Worm (Caenorhabditis elegans) whole organism, L2 larva: ENCODE measurements around the gene cam-1.
A peak's percentile ranks its signal among the peaks of the same experiment; 100 is the strongest.

Source experiments
- F13H6.1 ChIP-seq: sonication (generic microtip); optimal IDR thresholded peaks from 2 replicates; lab custom pipeline; 2016; ENCODE audit warnings: missing genetic modification characterization, missing compliant biosample characterization
- R02D3.7 ChIP-seq: fragments of 150-350 bp; optimal IDR thresholded peaks from 2 replicates; lab custom pipeline; 2014; ENCODE audit warnings: missing biosample characterization, missing genetic modification characterization
- Y55F3AM.14 ChIP-seq: fragments of 200-800 bp; sonication (Bioruptor generic); optimal IDR thresholded peaks from 2 replicates; lab custom pipeline; 2018; ENCODE audit warnings: mild to moderate bottlenecking, missing genetic modification characterization, missing compliant biosample characterization
- ZK546.5 ChIP-seq: sonication (generic microtip); optimal IDR thresholded peaks from 2 replicates; lab custom pipeline; 2017; ENCODE audit warnings: missing biosample characterization, missing genetic modification characterization
- aly-2 ChIP-seq: fragments of 150-350 bp; optimal IDR thresholded peaks from 2 replicates; lab custom pipeline; 2014; ENCODE audit warnings: missing biosample characterization, missing genetic modification characterization
- ama-1 ChIP-seq: fragments of 150-350 bp; optimal IDR thresholded peaks from 2 replicates; lab custom pipeline; 2018; ENCODE audit warnings: inconsistent platforms
- blmp-1 ChIP-seq: sonication (generic microtip); optimal IDR thresholded peaks from 2 replicates; lab custom pipeline; 2017; ENCODE audit warnings: missing genetic modification characterization, mild to moderate bottlenecking, missing compliant biosample characterization, antibody characterized with exemption, moderate library complexity; ENCODE audit not compliant: insufficient read depth
- ceh-16 ChIP-seq: fragments of 150-350 bp; optimal IDR thresholded peaks from 2 replicates; lab custom pipeline; 2014; ENCODE audit warnings: missing biosample characterization, missing genetic modification characterization
- ceh-82 ChIP-seq: fragments of 150-350 bp; optimal IDR thresholded peaks from 2 replicates; lab custom pipeline; 2014; ENCODE audit warnings: missing biosample characterization, missing genetic modification characterization
- crh-2 ChIP-seq: sonication (generic microtip); optimal IDR thresholded peaks from 2 replicates; lab custom pipeline; 2017; ENCODE audit warnings: missing biosample characterization, missing genetic modification characterization
- dmd-4 ChIP-seq: sonication (generic microtip); optimal IDR thresholded peaks from 2 replicates; lab custom pipeline; 2017; ENCODE audit warnings: missing biosample characterization, missing genetic modification characterization
- elt-1 ChIP-seq: fragments of 150-350 bp; optimal IDR thresholded peaks from 2 replicates; lab custom pipeline; 2014; ENCODE audit warnings: missing biosample characterization, missing genetic modification characterization
- elt-3 ChIP-seq: sonication (generic microtip); optimal IDR thresholded peaks from 2 replicates; lab custom pipeline; 2017; ENCODE audit warnings: missing biosample characterization, missing genetic modification characterization
- fos-1 ChIP-seq: fragments of 150-350 bp; optimal IDR thresholded peaks from 2 replicates; lab custom pipeline; 2014; ENCODE audit warnings: missing biosample characterization, missing genetic modification characterization
- gmeb-1 ChIP-seq: fragments of 150-350 bp; optimal IDR thresholded peaks from 2 replicates; lab custom pipeline; 2014; ENCODE audit warnings: missing biosample characterization, missing genetic modification characterization
- lin-11 ChIP-seq: fragments of 150-350 bp; sonication (generic microtip); optimal IDR thresholded peaks from 2 replicates; lab custom pipeline; 2014; ENCODE audit warnings: missing biosample characterization, missing genetic modification characterization, inconsistent platforms, mixed read lengths
- lin-13 ChIP-seq: fragments of 150-350 bp; optimal IDR thresholded peaks from 2 replicates; lab custom pipeline; 2014; ENCODE audit warnings: missing biosample characterization, missing genetic modification reagents, missing genetic modification characterization
- lin-39 ChIP-seq: fragments of 150-350 bp; optimal IDR thresholded peaks from 2 replicates; lab custom pipeline; 2014; ENCODE audit warnings: missing biosample characterization, missing genetic modification reagents, missing genetic modification characterization
- lsy-2 ChIP-seq, 2 experiments: fragments of 150-350 bp in 1 of 2; sonication (generic microtip) in 1 of 2; optimal IDR thresholded peaks; 2 replicates each; lab custom pipeline; 2014 to 2017; ENCODE audit warnings: missing biosample characterization in 2 of 2, missing genetic modification characterization in 2 of 2
- mab-5 ChIP-seq: fragments of 150-350 bp; optimal IDR thresholded peaks from 2 replicates; lab custom pipeline; 2014; ENCODE audit warnings: missing biosample characterization, missing genetic modification characterization
- mbf-1 ChIP-seq: sonication (generic microtip); optimal IDR thresholded peaks from 2 replicates; lab custom pipeline; 2017; ENCODE audit warnings: missing biosample characterization, missing genetic modification characterization
- mdl-1 ChIP-seq, 2 experiments: fragments of 150-350 bp in 1 of 2; sonication (generic microtip) in 1 of 2; optimal IDR thresholded peaks; 2 replicates each; lab custom pipeline; 2017; ENCODE audit warnings: missing biosample characterization in 2 of 2, missing genetic modification characterization in 2 of 2
- nhr-10 ChIP-seq: sonication (generic microtip); optimal IDR thresholded peaks from 2 replicates; lab custom pipeline; 2017; ENCODE audit warnings: missing biosample characterization, missing genetic modification characterization
- nhr-12 ChIP-seq: fragments of 150-350 bp; optimal IDR thresholded peaks from 2 replicates; lab custom pipeline; 2014; ENCODE audit warnings: missing biosample characterization, missing genetic modification characterization
- nhr-129 ChIP-seq: fragments of 150-350 bp; optimal IDR thresholded peaks from 2 replicates; lab custom pipeline; 2014; ENCODE audit warnings: missing biosample characterization, missing genetic modification characterization
- nhr-21 ChIP-seq: fragments of 150-350 bp; optimal IDR thresholded peaks from 2 replicates; lab custom pipeline; 2014; ENCODE audit warnings: missing biosample characterization, missing genetic modification characterization
- nhr-25 ChIP-seq: fragments of 150-350 bp; sonication (generic microtip); optimal IDR thresholded peaks from 3 replicates; lab custom pipeline; 2014; ENCODE audit warnings: missing biosample characterization, missing genetic modification characterization
- nhr-6 ChIP-seq: fragments of 150-350 bp; optimal IDR thresholded peaks from 2 replicates; lab custom pipeline; 2014; ENCODE audit warnings: missing biosample characterization, missing genetic modification characterization
- sem-4 ChIP-seq: fragments of 150-350 bp; optimal IDR thresholded peaks from 2 replicates; lab custom pipeline; 2014; ENCODE audit warnings: missing biosample characterization, missing genetic modification reagents, missing genetic modification characterization
- skn-1 ChIP-seq: sonication (generic microtip); optimal IDR thresholded peaks from 2 replicates; lab custom pipeline; 2017; ENCODE audit warnings: missing biosample characterization, missing genetic modification characterization
- sma-3 ChIP-seq: sonication (generic microtip); optimal IDR thresholded peaks from 2 replicates; lab custom pipeline; 2016; ENCODE audit warnings: missing genetic modification reagents, missing genetic modification characterization, missing compliant biosample characterization
- sma-9 ChIP-seq, 2 experiments: fragments of 150-350 bp in 1 of 2; sonication (generic microtip) in 1 of 2; optimal IDR thresholded peaks; 2 replicates each; lab custom pipeline; 2014 to 2016; ENCODE audit warnings: missing genetic modification characterization in 2 of 2, mild to moderate bottlenecking in 1 of 2, missing biosample characterization in 1 of 2, missing compliant biosample characterization in 1 of 2, missing genetic modification reagents in 1 of 2, moderate library complexity in 1 of 2
- snpc-4 ChIP-seq: fragments of 150-350 bp; optimal IDR thresholded peaks from 2 replicates; lab custom pipeline; 2014; ENCODE audit warnings: missing biosample characterization, missing genetic modification characterization
- unc-39 ChIP-seq: fragments of 150-350 bp; optimal IDR thresholded peaks from 2 replicates; lab custom pipeline; 2014; ENCODE audit warnings: missing biosample characterization, missing genetic modification characterization
- unc-55 ChIP-seq: fragments of 150-350 bp; sonication (generic microtip); optimal IDR thresholded peaks from 3 replicates; lab custom pipeline; 2014; ENCODE audit warnings: missing biosample characterization, missing genetic modification reagents, missing genetic modification characterization
- unc-62 ChIP-seq: fragments of 150-350 bp; optimal IDR thresholded peaks from 2 replicates; lab custom pipeline; 2014; ENCODE audit warnings: missing biosample characterization, missing genetic modification reagents, missing genetic modification characterization
- zag-1 ChIP-seq: fragments of 150-350 bp; optimal IDR thresholded peaks from 2 replicates; lab custom pipeline; 2014; ENCODE audit warnings: missing biosample characterization, missing genetic modification characterization
- ztf-1 ChIP-seq: fragments of 200-800 bp; sonication (Bioruptor generic); conservative IDR thresholded peaks from 2 replicates; pipeline ENCODE4 v1.3.6; 2022; ENCODE audit warnings: missing genetic modification characterization, missing compliant biosample characterization
- ztf-11 ChIP-seq: sonication (generic microtip); optimal IDR thresholded peaks from 2 replicates; lab custom pipeline; 2017; ENCODE audit warnings: missing biosample characterization, missing genetic modification characterization

cam-1 gene

ce11 chrII:9303545-9303944 lies 6.6 kb downstream of the cam-1 start:
- TF ChIP-seq unc-55 (GFP tag; lab: Kevin White, UChicago) = peak; percentile 9
- no peak for TF ChIP-seq F13H6.1 (tag; lab: Kevin White, UChicago)

- TF ChIP-seq crh-2 (tag; lab: Kevin White, UChicago) (peak; percentile 14), nhr-12 (tag; lab: Kevin White, UChicago) (no peak), sma-9 (GFP tag; optimal IDR thresholded peaks at IDR 0.05; lab: Kevin White, UChicago) (peak; percentile 34), sma-9 (tag; optimal IDR thresholded peaks at IDR 0.05; lab: Kevin White, UChicago) (no peak), snpc-4 (tag; lab: Kevin White, UChicago) (no peak), fos-1 (tag; lab: Kevin White, UChicago) (peak; percentile 91), elt-1 (tag; lab: Kevin White, UChicago) (no peak), F13H6.1 (tag; lab: Kevin White, UChicago) (peak; percentile 42), unc-39 (tag; lab: Kevin White, UChicago) (no peak)
Observed at ce11 chrII:9301065-9301464, 9.0 kb downstream of the cam-1 start.

- TF ChIP-seq nhr-129 (tag; lab: Kevin White, UChicago) = peak; percentile 25
- TF ChIP-seq ceh-82 = no peak
- TF ChIP-seq nhr-21 (tag; lab: Kevin White, UChicago) = no peak
- TF ChIP-seq sma-9 (GFP tag; optimal IDR thresholded peaks at IDR 0.05; lab: Kevin White, UChicago) = peak; percentile 23
- TF ChIP-seq sma-9 (tag; optimal IDR thresholded peaks at IDR 0.05; lab: Kevin White, UChicago) = no peak
- peak; percentile 23 for TF ChIP-seq unc-55 (GFP tag; lab: Kevin White, UChicago)
- no peak for TF ChIP-seq ama-1
- peak; percentile 93 for TF ChIP-seq mab-5 (tag; lab: Kevin White, UChicago)
- TF ChIP-seq F13H6.1 (tag; lab: Kevin White, UChicago) = peak; percentile 1
- TF ChIP-seq lsy-2 (tag; optimal IDR thresholded peaks at IDR 0.05; lab: Kevin White, UChicago) = peak in 1 of 2 experiments; percentile 21
- TF ChIP-seq, all 48 proteins: peak for 6
Observed at ce11 chrII:9299679-9300078, 10.4 kb downstream of the cam-1 start.

ce11 chrII:9295678-9296077 lies 14.4 kb downstream of the cam-1 start, which contains the start of gene C01G6.9:
Gene C01G6.9 (minus strand): TSS chrII:9295818.
- TF ChIP-seq fos-1 (tag; lab: Kevin White, UChicago) = no peak
- TF ChIP-seq lin-13 (GFP tag; lab: Kevin White, UChicago) = no peak
- TF ChIP-seq ama-1 = no peak
- no peak for TF ChIP-seq skn-1 (tag; lab: Kevin White, UChicago)
- TF ChIP-seq ceh-16 (tag; lab: Kevin White, UChicago) = no peak
- TF ChIP-seq ZK546.5 (tag; lab: Kevin White, UChicago) = no peak
- TF ChIP-seq sma-3 (GFP tag; lab: Kevin White, UChicago) = no peak
- TF ChIP-seq nhr-12 (tag; lab: Kevin White, UChicago) = no peak
- TF ChIP-seq mdl-1 (tag; optimal IDR thresholded peaks at IDR 0.05; lab: Kevin White, UChicago) = no peak
- TF ChIP-seq nhr-10 (tag; lab: Kevin White, UChicago) = no peak
- TF ChIP-seq dmd-4 = no peak
- TF ChIP-seq ztf-1 (GFP tag; lab: Robert Waterston, UW) = no peak
- TF ChIP-seq aly-2 = no peak
- TF ChIP-seq ztf-11 (tag; lab: Kevin White, UChicago) = no peak
- TF ChIP-seq unc-39 (tag; lab: Kevin White, UChicago) = no peak
- TF ChIP-seq blmp-1 (tag; lab: Kevin White, UChicago) = no peak
- TF ChIP-seq mbf-1 (tag; lab: Kevin White, UChicago) = no peak

- TF ChIP-seq F13H6.1 (tag; lab: Kevin White, UChicago) (peak; percentile 31), sma-9 (GFP tag; optimal IDR thresholded peaks at IDR 0.05; lab: Kevin White, UChicago) (peak; percentile 52), sma-9 (tag; optimal IDR thresholded peaks at IDR 0.05; lab: Kevin White, UChicago) (no peak), fos-1 (tag; lab: Kevin White, UChicago) (peak; percentile 97), crh-2 (tag; lab: Kevin White, UChicago) (peak; percentile 91), gmeb-1 (tag; lab: Kevin White, UChicago) (peak; percentile 50), skn-1 (tag; lab: Kevin White, UChicago) (peak; percentile 39), nhr-25 (tag; lab: Kevin White, UChicago) (no peak), unc-55 (GFP tag; lab: Kevin White, UChicago) (no peak)
Observed at ce11 chrII:9291632-9292031, 18.5 kb downstream of the cam-1 start, which contains the start of gene acs-7. Gene acs-7 (plus strand): TSS chrII:9292017.

ce11 chrII:9289127-9289526 lies 21.0 kb downstream of the cam-1 start:
- TF ChIP-seq blmp-1 (tag; lab: Kevin White, UChicago) = no peak
- no peak for TF ChIP-seq nhr-25 (tag; lab: Kevin White, UChicago)
- TF ChIP-seq lin-11 (tag; lab: Kevin White, UChicago) = no peak
- no peak for TF ChIP-seq ceh-16 (tag; lab: Kevin White, UChicago)
- no peak for TF ChIP-seq Y55F3AM.14
- TF ChIP-seq nhr-6 (tag; lab: Kevin White, UChicago) = no peak
- TF ChIP-seq skn-1 (tag; lab: Kevin White, UChicago) = no peak
- TF ChIP-seq lin-13 (GFP tag; lab: Kevin White, UChicago) = no peak
- no peak for TF ChIP-seq F13H6.1 (tag; lab: Kevin White, UChicago)
- no peak for TF ChIP-seq R02D3.7 (tag; lab: Kevin White, UChicago)
- no peak for TF ChIP-seq sem-4 (tag; lab: Kevin White, UChicago)
- TF ChIP-seq elt-1 (tag; lab: Kevin White, UChicago) = no peak
- TF ChIP-seq elt-3 (tag; lab: Kevin White, UChicago) = no peak
- no peak for TF ChIP-seq nhr-12 (tag; lab: Kevin White, UChicago)
- no peak for TF ChIP-seq unc-62 (GFP tag; lab: Kevin White, UChicago)
- no peak for TF ChIP-seq lin-39 (tag; lab: Kevin White, UChicago)
- TF ChIP-seq zag-1 (tag; lab: Kevin White, UChicago) = no peak
- TF ChIP-seq dmd-4 = no peak
- TF ChIP-seq mab-5 (tag; lab: Kevin White, UChicago) = no peak
- TF ChIP-seq unc-55 (GFP tag; lab: Kevin White, UChicago) = no peak
- TF ChIP-seq, all 48 proteins: peak for 0
